Fruit fly (Drosophila melanogaster) whole organism, wandering third instar larva: Measurements from ENCODE around the gene CG1542.
A peak's percentile ranks its signal among the peaks of the same experiment; 100 is the strongest.

Source experiments
- Abd-B ChIP-seq: fragments of >200 bp; optimal IDR thresholded peaks from 2 replicates; lab custom pipeline; 2017; ENCODE audit warnings: missing biosample characterization, missing genetic modification characterization
- CG32264 ChIP-seq: fragments of 200-800 bp; sonication (Bioruptor generic); optimal IDR thresholded peaks from 2 replicates; lab custom pipeline; 2016; ENCODE audit warnings: missing biosample characterization, missing genetic modification characterization
- CG9705 ChIP-seq: fragments of 200-800 bp; sonication (Bioruptor generic); optimal IDR thresholded peaks from 2 replicates; lab custom pipeline; 2018; ENCODE audit warnings: missing biosample characterization, mild to moderate bottlenecking, missing genetic modification characterization
- CrebA ChIP-seq: fragments of 200-800 bp; sonication (Bioruptor generic); optimal IDR thresholded peaks from 2 replicates; lab custom pipeline; 2016; ENCODE audit warnings: missing biosample characterization, mild to moderate bottlenecking, missing genetic modification characterization, borderline replicate concordance
- Dfd ChIP-seq: fragments of >200 bp; optimal IDR thresholded peaks from 2 replicates; lab custom pipeline; 2017; ENCODE audit warnings: missing biosample characterization, missing genetic modification characterization
- Dif ChIP-seq: fragments of 200-275, 200-300 bp; sonication (Bioruptor generic); optimal IDR thresholded peaks from 2 replicates; lab custom pipeline; 2018; ENCODE audit warnings: missing biosample characterization, missing genetic modification characterization; ENCODE audit not compliant: partially characterized antibody
- GATAd ChIP-seq: sonication (Bioruptor generic); optimal IDR thresholded peaks from 2 replicates; lab custom pipeline; 2016; ENCODE audit warnings: missing biosample characterization, missing genetic modification characterization
- HLH106 ChIP-seq: fragments of 200-800 bp; optimal IDR thresholded peaks from 3 replicates; lab custom pipeline; 2019; ENCODE audit warnings: missing biosample characterization, mild to moderate bottlenecking, missing genetic modification characterization, moderate library complexity
- Hnf4 ChIP-seq: fragments of 200-800 bp; sonication (Bioruptor generic); optimal IDR thresholded peaks from 2 replicates; lab custom pipeline; 2016; ENCODE audit warnings: missing biosample characterization, mild to moderate bottlenecking, missing genetic modification characterization
- Hr78 ChIP-seq: fragments of >200 bp; optimal IDR thresholded peaks from 2 replicates; lab custom pipeline; 2017; ENCODE audit warnings: missing biosample characterization, missing genetic modification characterization
- Hr83 ChIP-seq: fragments of 200-300 bp; sonication (Bioruptor generic); optimal IDR thresholded peaks from 2 replicates; lab custom pipeline; 2016; ENCODE audit warnings: missing biosample characterization, mild to moderate bottlenecking, missing genetic modification characterization, moderate library complexity; ENCODE audit not compliant: poor library complexity, severe bottlenecking
- Jra ChIP-seq: sonication (Bioruptor generic); optimal IDR thresholded peaks from 2 replicates; lab custom pipeline; 2016; ENCODE audit warnings: missing biosample characterization, missing genetic modification characterization
- Mio ChIP-seq: sonication (Bioruptor generic); optimal IDR thresholded peaks from 2 replicates; lab custom pipeline; 2016; ENCODE audit warnings: missing biosample characterization, missing genetic modification characterization
- Myc ChIP-seq: fragments of >200 bp; optimal IDR thresholded peaks from 2 replicates; lab custom pipeline; 2017
- N ChIP-seq: fragments of >200 bp; optimal IDR thresholded peaks from 2 replicates; lab custom pipeline; 2018; ENCODE audit warnings: missing biosample characterization, missing external identifiers, missing genetic modification characterization
- OdsH ChIP-seq: fragments of 200-800 bp; sonication (Bioruptor generic); optimal IDR thresholded peaks from 2 replicates; lab custom pipeline; 2016; ENCODE audit warnings: missing biosample characterization, mild to moderate bottlenecking, missing genetic modification characterization
- Rel ChIP-seq, 2 experiments: fragments of 200-800 bp; sonication (Bioruptor generic) in 1 of 2; optimal IDR thresholded peaks; 2 replicates in 1 of 2; 3 replicates in 1 of 2; lab custom pipeline; 2016 to 2019; ENCODE audit warnings: mild to moderate bottlenecking in 2 of 2, missing biosample characterization in 2 of 2, missing genetic modification characterization in 2 of 2, moderate library complexity in 1 of 2
- Sp1 ChIP-seq: fragments of 200-800 bp; sonication (Bioruptor generic); optimal IDR thresholded peaks from 3 replicates; lab custom pipeline; 2019; ENCODE audit warnings: missing biosample characterization, mild to moderate bottlenecking, missing genetic modification characterization, moderate library complexity
- Vsx2 ChIP-seq: fragments of 200-300, 225-300 bp; sonication (Bioruptor generic); optimal IDR thresholded peaks from 2 replicates; lab custom pipeline; 2018; ENCODE audit warnings: missing biosample characterization, missing genetic modification characterization; ENCODE audit not compliant: partially characterized antibody
- br ChIP-seq: fragments of 200-800 bp; sonication (Bioruptor generic); optimal IDR thresholded peaks from 2 replicates; lab custom pipeline; 2016; ENCODE audit warnings: missing biosample characterization, missing genetic modification characterization
- brk ChIP-seq: fragments of 200-800 bp; sonication (Bioruptor generic); optimal IDR thresholded peaks from 2 replicates; lab custom pipeline; 2016; ENCODE audit warnings: missing biosample characterization, mild to moderate bottlenecking, missing genetic modification characterization
- dl ChIP-seq, 2 experiments: fragments of 175-275, 200-275 bp in 1 of 2; fragments of 200-275 bp in 1 of 2; sonication (Bioruptor generic); optimal IDR thresholded peaks; lab custom pipeline; 2018; ENCODE audit warnings: mild to moderate bottlenecking in 2 of 2, missing biosample characterization in 2 of 2, missing genetic modification characterization in 2 of 2, moderate library complexity in 2 of 2; ENCODE audit not compliant: partially characterized antibody in 2 of 2, insufficient read depth in 1 of 2
- dmrt93B ChIP-seq: fragments of 200-800 bp; sonication (Bioruptor generic); optimal IDR thresholded peaks from 2 replicates; lab custom pipeline; 2018; ENCODE audit warnings: missing biosample characterization, mild to moderate bottlenecking, missing genetic modification characterization
- dsf ChIP-seq: sonication (Bioruptor generic); optimal IDR thresholded peaks from 2 replicates; lab custom pipeline; 2016; ENCODE audit warnings: missing biosample characterization, missing genetic modification characterization, borderline replicate concordance
- ey ChIP-seq: fragments of 200-800 bp; sonication (Bioruptor generic); optimal IDR thresholded peaks from 2 replicates; lab custom pipeline; 2016; ENCODE audit warnings: missing biosample characterization, missing genetic modification characterization
- foxo ChIP-seq, 2 experiments: fragments of 200-800 bp; sonication (Bioruptor generic); optimal IDR thresholded peaks; 2 replicates in 1 of 2; 3 replicates in 1 of 2; lab custom pipeline; 2016 to 2017; ENCODE audit warnings: missing biosample characterization in 2 of 2, missing genetic modification characterization in 2 of 2
- fru ChIP-seq: fragments of 200-800 bp; sonication (Bioruptor generic); optimal IDR thresholded peaks from 3 replicates; lab custom pipeline; 2016; ENCODE audit warnings: missing biosample characterization, mild to moderate bottlenecking, missing genetic modification characterization
- h ChIP-seq: fragments of 200-800 bp; sonication (Bioruptor generic); optimal IDR thresholded peaks from 3 replicates; lab custom pipeline; 2016; ENCODE audit warnings: missing biosample characterization, mild to moderate bottlenecking, missing genetic modification characterization
- jim ChIP-seq: fragments of 175-275, 200-325 bp; sonication (Bioruptor generic); optimal IDR thresholded peaks from 2 replicates; lab custom pipeline; 2016; ENCODE audit warnings: missing biosample characterization, mild to moderate bottlenecking, missing genetic modification characterization
- lola ChIP-seq: fragments of >200 bp; optimal IDR thresholded peaks from 2 replicates; lab custom pipeline; 2017; ENCODE audit warnings: missing biosample characterization, missing genetic modification characterization
- pan ChIP-seq: fragments of >200 bp; optimal IDR thresholded peaks from 2 replicates; lab custom pipeline; 2017
- psq ChIP-seq: fragments of 200-800 bp; sonication (Bioruptor generic); optimal IDR thresholded peaks from 3 replicates; lab custom pipeline; 2017; ENCODE audit warnings: missing biosample characterization, mild to moderate bottlenecking, missing genetic modification characterization, moderate library complexity
- rgr ChIP-seq: fragments of 200-800 bp; sonication (Bioruptor generic); optimal IDR thresholded peaks from 3 replicates; lab custom pipeline; 2016; ENCODE audit warnings: missing biosample characterization, mild to moderate bottlenecking, missing genetic modification characterization
- sage ChIP-seq: fragments of 200-800 bp; sonication (Bioruptor generic); optimal IDR thresholded peaks from 2 replicates; lab custom pipeline; 2016; ENCODE audit warnings: missing biosample characterization, mild to moderate bottlenecking, missing genetic modification characterization
- sv ChIP-seq: fragments of 200-800 bp; sonication (Bioruptor generic); optimal IDR thresholded peaks from 3 replicates; lab custom pipeline; 2016; ENCODE audit warnings: missing biosample characterization, missing genetic modification characterization
- tai ChIP-seq: sonication (Bioruptor generic); optimal IDR thresholded peaks from 2 replicates; lab custom pipeline; 2016; ENCODE audit warnings: missing biosample characterization, missing genetic modification characterization
- usp ChIP-seq: fragments of >200 bp; optimal IDR thresholded peaks from 2 replicates; lab custom pipeline; 2017; ENCODE audit warnings: missing biosample characterization, missing genetic modification characterization
- woc ChIP-seq: sonication (Bioruptor generic); optimal IDR thresholded peaks from 2 replicates; lab custom pipeline; 2016; ENCODE audit warnings: missing biosample characterization, mild to moderate bottlenecking, missing genetic modification characterization

CG1542 gene

dm6 chr3R:31221337-31222047, 8.2 kb downstream of the CG1542 start:
- no peak for TF ChIP-seq Dfd
- no peak for TF ChIP-seq rgr (GFP tag; lab: Kevin White, UChicago)
- TF ChIP-seq Hr78 = peak; percentile 12
- no peak for TF ChIP-seq CrebA
- no peak for TF ChIP-seq dmrt93B (GFP tag; lab: Kevin White, UChicago)
- peak; percentile 21 for TF ChIP-seq Dif
- no peak for TF ChIP-seq usp (GFP tag; lab: Kevin White, UChicago)
- no peak for TF ChIP-seq Myc (lab: Kevin White, UChicago)
- no peak for TF ChIP-seq foxo (GFP tag; optimal IDR thresholded peaks at IDR 0.05; lab: Kevin White, UChicago)
- peak; percentile 12 for TF ChIP-seq psq (GFP tag; lab: Kevin White, UChicago)
- TF ChIP-seq lola = no peak
- TF ChIP-seq Hnf4 (GFP tag; lab: Kevin White, UChicago) = no peak
- TF ChIP-seq woc (GFP tag; lab: Kevin White, UChicago) = no peak
- no peak for TF ChIP-seq OdsH (GFP tag; lab: Kevin White, UChicago)
- no peak for TF ChIP-seq CG32264 (GFP tag; lab: Kevin White, UChicago)
- no peak for TF ChIP-seq pan
- no peak for TF ChIP-seq tai
- TF ChIP-seq GATAd (GFP tag; lab: Kevin White, UChicago) = no peak
- peak; percentile 95 for TF ChIP-seq jim (GFP tag; lab: Kevin White, UChicago)
- no peak for TF ChIP-seq fru (GFP tag; lab: Kevin White, UChicago)
- no peak for TF ChIP-seq Vsx2 (GFP tag; lab: Kevin White, UChicago)
- TF ChIP-seq dl (GFP tag; optimal IDR thresholded peaks at IDR 0.05; lab: Kevin White, UChicago; ENCODE audit: insufficient read depth in 1 of 2, partially characterized antibody in 2 of 2) = no peak
- no peak for TF ChIP-seq brk (GFP tag; lab: Kevin White, UChicago)
- TF ChIP-seq h (GFP tag; lab: Kevin White, UChicago) = peak; percentile 17
- TF ChIP-seq Mio = no peak
- TF ChIP-seq ey (GFP tag; lab: Kevin White, UChicago) = no peak
- TF ChIP-seq CG9705 = no peak
- TF ChIP-seq Hr83 (GFP tag; lab: Kevin White, UChicago) = peak; percentile 41
- peak; percentile 47 for TF ChIP-seq Rel (GFP tag; optimal IDR thresholded peaks at IDR 0.05; lab: Kevin White, UChicago)
- TF ChIP-seq Rel (tag; optimal IDR thresholded peaks at IDR 0.05; lab: Kevin White, UChicago) = no peak
- TF ChIP-seq sage (GFP tag; lab: Kevin White, UChicago) = no peak
- no peak for TF ChIP-seq N (GFP tag; lab: Kevin White, UChicago)
- TF ChIP-seq Sp1 = peak; percentile 55
- peak; percentile 15 for TF ChIP-seq br (GFP tag; lab: Kevin White, UChicago)
- no peak for TF ChIP-seq Jra (GFP tag; lab: Kevin White, UChicago)
- TF ChIP-seq dsf = no peak
- no peak for TF ChIP-seq sv (GFP tag; lab: Kevin White, UChicago)
- no peak for TF ChIP-seq HLH106 (tag; lab: Kevin White, UChicago)
- no peak for TF ChIP-seq Abd-B (GFP tag; lab: Kevin White, UChicago)

dm6 chr3R:31222125-31222889, 9.0 kb downstream of the CG1542 start:
- TF ChIP-seq Sp1 (peak; percentile 60), sv (GFP tag; lab: Kevin White, UChicago) (peak; percentile 56), dmrt93B (GFP tag; lab: Kevin White, UChicago) (peak; percentile 47), rgr (GFP tag; lab: Kevin White, UChicago) (peak; percentile 72), h (GFP tag; lab: Kevin White, UChicago) (peak; percentile 83), psq (GFP tag; lab: Kevin White, UChicago) (peak; percentile 49), OdsH (GFP tag; lab: Kevin White, UChicago) (peak; percentile 61), Myc (lab: Kevin White, UChicago) (no peak), Abd-B (GFP tag; lab: Kevin White, UChicago) (no peak), fru (GFP tag; lab: Kevin White, UChicago) (peak; percentile 80), foxo (GFP tag; optimal IDR thresholded peaks at IDR 0.05; lab: Kevin White, UChicago) (peak in 1 of 2 experiments; percentile 77), GATAd (GFP tag; lab: Kevin White, UChicago) (no peak), ey (GFP tag; lab: Kevin White, UChicago) (peak; percentile 72), Dfd (no peak), CrebA (no peak), N (GFP tag; lab: Kevin White, UChicago) (no peak), Jra (GFP tag; lab: Kevin White, UChicago) (no peak), Vsx2 (GFP tag; lab: Kevin White, UChicago) (no peak), HLH106 (tag; lab: Kevin White, UChicago) (peak; percentile 58), jim (GFP tag; lab: Kevin White, UChicago) (no peak), CG32264 (GFP tag; lab: Kevin White, UChicago) (peak; percentile 8), CG9705 (peak; percentile 20), br (GFP tag; lab: Kevin White, UChicago) (peak; percentile 70), woc (GFP tag; lab: Kevin White, UChicago) (peak; percentile 50), sage (GFP tag; lab: Kevin White, UChicago) (no peak), Hnf4 (GFP tag; lab: Kevin White, UChicago) (peak; percentile 46)
- TF ChIP-seq, all 38 proteins: peak for 16
